Worm (Caenorhabditis elegans): ENCODE data around the gene D1025.1.
"Not testable (repeated sequence)": the region's sequence is repeated elsewhere in the genome, so short reads cannot be mapped to it uniquely, and the experiment has no call there.

ce11 chrX:14525081-14525324 lies 4.4 kb downstream of the D1025.1 start, which contains the start of gene nspc-17:
- not testable (repeated sequence) for TF ChIP-seq lsy-2 (tag; optimal IDR thresholded peaks at IDR 0.05); gei-8 (GFP tag; optimal IDR thresholded peaks at IDR 0.05); Y5F2A.4 (GFP tag; optimal IDR thresholded peaks at IDR 0.05); ceh-28 (tag; optimal IDR thresholded peaks at IDR 0.05); lin-39 (tag; optimal IDR thresholded peaks at IDR 0.05); nhr-10 (tag; optimal IDR thresholded peaks at IDR 0.05); ztf-11 (tag; optimal IDR thresholded peaks at IDR 0.05); aly-2 (tag; optimal IDR thresholded peaks at IDR 0.05); jun-1 (tag; optimal IDR thresholded peaks at IDR 0.05); egl-27 (tag; optimal IDR thresholded peaks at IDR 0.05)

Data from whole organism, L4 larva.